Worm (Caenorhabditis elegans) whole organism, L2 larva: ENCODE results near the gene arf-1.
A peak's percentile ranks its signal among the peaks of the same experiment; 100 is the strongest.

Source experiments
- F13H6.1 ChIP-seq: sonication (generic microtip); optimal IDR thresholded peaks from 2 replicates; lab custom pipeline; 2016; ENCODE audit warnings: missing genetic modification characterization, missing compliant biosample characterization
- ZK546.5 ChIP-seq: sonication (generic microtip); optimal IDR thresholded peaks from 2 replicates; lab custom pipeline; 2017; ENCODE audit warnings: missing biosample characterization, missing genetic modification characterization
- alr-1 ChIP-seq: fragments of 150-350 bp; optimal IDR thresholded peaks from 2 replicates; lab custom pipeline; 2014; ENCODE audit warnings: missing biosample characterization, missing genetic modification characterization
- aly-2 ChIP-seq: fragments of 150-350 bp; optimal IDR thresholded peaks from 2 replicates; lab custom pipeline; 2014; ENCODE audit warnings: missing biosample characterization, missing genetic modification characterization
- ama-1 ChIP-seq: fragments of 150-350 bp; optimal IDR thresholded peaks from 2 replicates; lab custom pipeline; 2018; ENCODE audit warnings: inconsistent platforms
- blmp-1 ChIP-seq: sonication (generic microtip); optimal IDR thresholded peaks from 2 replicates; lab custom pipeline; 2017; ENCODE audit warnings: missing genetic modification characterization, mild to moderate bottlenecking, missing compliant biosample characterization, antibody characterized with exemption, moderate library complexity; ENCODE audit not compliant: insufficient read depth
- ceh-82 ChIP-seq: fragments of 150-350 bp; optimal IDR thresholded peaks from 2 replicates; lab custom pipeline; 2014; ENCODE audit warnings: missing biosample characterization, missing genetic modification characterization
- crh-2 ChIP-seq: sonication (generic microtip); optimal IDR thresholded peaks from 2 replicates; lab custom pipeline; 2017; ENCODE audit warnings: missing biosample characterization, missing genetic modification characterization
- dmd-4 ChIP-seq: sonication (generic microtip); optimal IDR thresholded peaks from 2 replicates; lab custom pipeline; 2017; ENCODE audit warnings: missing biosample characterization, missing genetic modification characterization
- egl-27 ChIP-seq: sonication (generic microtip); optimal IDR thresholded peaks from 3 replicates; lab custom pipeline; 2017; ENCODE audit warnings: missing biosample characterization, missing genetic modification reagents, missing genetic modification characterization
- elt-1 ChIP-seq: fragments of 150-350 bp; optimal IDR thresholded peaks from 2 replicates; lab custom pipeline; 2014; ENCODE audit warnings: missing biosample characterization, missing genetic modification characterization
- elt-3 ChIP-seq: sonication (generic microtip); optimal IDR thresholded peaks from 2 replicates; lab custom pipeline; 2017; ENCODE audit warnings: missing biosample characterization, missing genetic modification characterization
- fos-1 ChIP-seq: fragments of 150-350 bp; optimal IDR thresholded peaks from 2 replicates; lab custom pipeline; 2014; ENCODE audit warnings: missing biosample characterization, missing genetic modification characterization
- gmeb-1 ChIP-seq: fragments of 150-350 bp; optimal IDR thresholded peaks from 2 replicates; lab custom pipeline; 2014; ENCODE audit warnings: missing biosample characterization, missing genetic modification characterization
- lin-11 ChIP-seq: fragments of 150-350 bp; sonication (generic microtip); optimal IDR thresholded peaks from 2 replicates; lab custom pipeline; 2014; ENCODE audit warnings: missing biosample characterization, missing genetic modification characterization, inconsistent platforms, mixed read lengths
- lin-13 ChIP-seq: fragments of 150-350 bp; optimal IDR thresholded peaks from 2 replicates; lab custom pipeline; 2014; ENCODE audit warnings: missing biosample characterization, missing genetic modification reagents, missing genetic modification characterization
- lin-39 ChIP-seq: fragments of 150-350 bp; optimal IDR thresholded peaks from 2 replicates; lab custom pipeline; 2014; ENCODE audit warnings: missing biosample characterization, missing genetic modification reagents, missing genetic modification characterization
- mab-5 ChIP-seq: fragments of 150-350 bp; optimal IDR thresholded peaks from 2 replicates; lab custom pipeline; 2014; ENCODE audit warnings: missing biosample characterization, missing genetic modification characterization
- mbf-1 ChIP-seq: sonication (generic microtip); optimal IDR thresholded peaks from 2 replicates; lab custom pipeline; 2017; ENCODE audit warnings: missing biosample characterization, missing genetic modification characterization
- mdl-1 ChIP-seq, 2 experiments: fragments of 150-350 bp in 1 of 2; sonication (generic microtip) in 1 of 2; optimal IDR thresholded peaks; 2 replicates each; lab custom pipeline; 2017; ENCODE audit warnings: missing biosample characterization in 2 of 2, missing genetic modification characterization in 2 of 2
- nhr-10 ChIP-seq: sonication (generic microtip); optimal IDR thresholded peaks from 2 replicates; lab custom pipeline; 2017; ENCODE audit warnings: missing biosample characterization, missing genetic modification characterization
- nhr-11 ChIP-seq: fragments of 150-350 bp; optimal IDR thresholded peaks from 2 replicates; lab custom pipeline; 2014; ENCODE audit warnings: missing biosample characterization, missing genetic modification characterization
- nhr-12 ChIP-seq: fragments of 150-350 bp; optimal IDR thresholded peaks from 2 replicates; lab custom pipeline; 2014; ENCODE audit warnings: missing biosample characterization, missing genetic modification characterization
- nhr-129 ChIP-seq: fragments of 150-350 bp; optimal IDR thresholded peaks from 2 replicates; lab custom pipeline; 2014; ENCODE audit warnings: missing biosample characterization, missing genetic modification characterization
- nhr-23 ChIP-seq: fragments of 150-350 bp; optimal IDR thresholded peaks from 2 replicates; lab custom pipeline; 2014; ENCODE audit warnings: missing biosample characterization, missing genetic modification reagents, missing genetic modification characterization
- nhr-237 ChIP-seq: fragments of 150-350 bp; optimal IDR thresholded peaks from 2 replicates; lab custom pipeline; 2014; ENCODE audit warnings: missing biosample characterization, missing genetic modification characterization
- nhr-25 ChIP-seq: fragments of 150-350 bp; sonication (generic microtip); optimal IDR thresholded peaks from 3 replicates; lab custom pipeline; 2014; ENCODE audit warnings: missing biosample characterization, missing genetic modification characterization
- nhr-6 ChIP-seq: fragments of 150-350 bp; optimal IDR thresholded peaks from 2 replicates; lab custom pipeline; 2014; ENCODE audit warnings: missing biosample characterization, missing genetic modification characterization
- nhr-77 ChIP-seq: fragments of 150-350 bp; optimal IDR thresholded peaks from 2 replicates; lab custom pipeline; 2014; ENCODE audit warnings: missing biosample characterization, missing genetic modification characterization
- skn-1 ChIP-seq: sonication (generic microtip); optimal IDR thresholded peaks from 2 replicates; lab custom pipeline; 2017; ENCODE audit warnings: missing biosample characterization, missing genetic modification characterization
- sma-3 ChIP-seq: sonication (generic microtip); optimal IDR thresholded peaks from 2 replicates; lab custom pipeline; 2016; ENCODE audit warnings: missing genetic modification reagents, missing genetic modification characterization, missing compliant biosample characterization
- sma-9 ChIP-seq, 2 experiments: fragments of 150-350 bp in 1 of 2; sonication (generic microtip) in 1 of 2; optimal IDR thresholded peaks; 2 replicates each; lab custom pipeline; 2014 to 2016; ENCODE audit warnings: missing genetic modification characterization in 2 of 2, mild to moderate bottlenecking in 1 of 2, missing biosample characterization in 1 of 2, missing compliant biosample characterization in 1 of 2, missing genetic modification reagents in 1 of 2, moderate library complexity in 1 of 2
- snpc-4 ChIP-seq: fragments of 150-350 bp; optimal IDR thresholded peaks from 2 replicates; lab custom pipeline; 2014; ENCODE audit warnings: missing biosample characterization, missing genetic modification characterization
- unc-39 ChIP-seq: fragments of 150-350 bp; optimal IDR thresholded peaks from 2 replicates; lab custom pipeline; 2014; ENCODE audit warnings: missing biosample characterization, missing genetic modification characterization
- unc-55 ChIP-seq: fragments of 150-350 bp; sonication (generic microtip); optimal IDR thresholded peaks from 3 replicates; lab custom pipeline; 2014; ENCODE audit warnings: missing biosample characterization, missing genetic modification reagents, missing genetic modification characterization
- unc-62 ChIP-seq: fragments of 150-350 bp; optimal IDR thresholded peaks from 2 replicates; lab custom pipeline; 2014; ENCODE audit warnings: missing biosample characterization, missing genetic modification reagents, missing genetic modification characterization
- zag-1 ChIP-seq: fragments of 150-350 bp; optimal IDR thresholded peaks from 2 replicates; lab custom pipeline; 2014; ENCODE audit warnings: missing biosample characterization, missing genetic modification characterization
- ztf-1 ChIP-seq: fragments of 200-800 bp; sonication (Bioruptor generic); conservative IDR thresholded peaks from 2 replicates; pipeline ENCODE4 v1.3.6; 2022; ENCODE audit warnings: missing genetic modification characterization, missing compliant biosample characterization
- ztf-11 ChIP-seq: sonication (generic microtip); optimal IDR thresholded peaks from 2 replicates; lab custom pipeline; 2017; ENCODE audit warnings: missing biosample characterization, missing genetic modification characterization
- ztf-4 ChIP-seq: fragments of 150-350 bp; optimal IDR thresholded peaks from 2 replicates; lab custom pipeline; 2014; ENCODE audit warnings: missing biosample characterization, missing genetic modification characterization

The arf-1 gene

DNA sequence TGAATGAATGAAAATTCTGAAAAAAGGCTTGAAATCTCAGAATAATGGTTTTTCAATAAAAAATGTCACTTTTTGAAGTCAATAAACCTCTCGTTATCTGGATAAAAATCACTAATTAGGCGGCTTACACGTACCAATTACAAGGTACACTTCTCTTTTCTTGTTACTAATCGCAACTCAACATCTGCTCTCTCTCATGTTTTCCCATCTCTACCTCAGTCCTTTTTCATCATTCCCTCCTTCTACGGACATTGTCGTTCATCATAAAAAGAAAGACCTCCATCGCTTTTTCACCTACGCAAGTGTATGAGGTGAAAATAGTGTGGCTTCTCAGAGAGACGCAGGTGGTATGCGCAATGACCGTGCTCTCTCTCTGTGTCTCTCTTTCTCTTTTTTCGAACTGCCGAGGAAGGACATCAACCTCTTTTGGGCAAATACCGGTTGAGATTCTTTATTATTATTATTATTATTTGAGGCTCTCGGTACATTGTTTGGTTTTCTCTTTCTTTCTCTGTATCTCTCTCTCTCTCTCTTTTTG lies 46.7 kb upstream of the arf-1 start (continued):
- TF ChIP-seq elt-3 (no peak), gmeb-1 (tag; lab: Kevin White, UChicago) (no peak), blmp-1 (no peak), ztf-1 (GFP tag; lab: Robert Waterston, UW) (no peak), ztf-11 (tag; lab: Kevin White, UChicago) (no peak), snpc-4 (tag; lab: Kevin White, UChicago) (no peak), zag-1 (tag; lab: Kevin White, UChicago) (no peak)

DNA sequence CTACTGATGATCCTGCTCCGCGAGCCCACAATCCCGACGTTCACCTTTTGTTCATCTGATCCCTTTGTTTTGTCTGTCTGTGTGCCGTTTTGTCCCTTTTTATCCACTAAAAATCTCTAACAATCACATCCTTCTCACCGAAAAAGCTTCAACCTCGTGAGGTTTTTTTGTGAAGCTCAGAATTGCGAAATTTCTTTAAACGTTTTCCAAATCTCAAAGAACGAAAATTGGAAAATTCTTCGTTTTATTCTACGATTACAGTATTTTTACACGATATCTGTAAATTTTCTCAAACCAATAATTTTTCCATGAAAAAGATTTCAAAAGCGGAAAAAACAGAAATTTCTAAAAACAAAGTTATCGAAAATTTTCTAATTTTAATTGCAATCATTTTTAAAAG lies 40.5 kb upstream of the arf-1 start:
- TF ChIP-seq unc-62 (GFP tag; lab: Kevin White, UChicago) (no peak), snpc-4 (tag; lab: Kevin White, UChicago) (no peak), egl-27 (no peak), elt-1 (tag; lab: Kevin White, UChicago) (no peak), nhr-129 (tag; lab: Kevin White, UChicago) (no peak), alr-1 (tag; lab: Kevin White, UChicago) (no peak), ztf-1 (GFP tag; lab: Robert Waterston, UW) (no peak), nhr-6 (tag; lab: Kevin White, UChicago) (no peak), nhr-11 (no peak), unc-39 (tag; lab: Kevin White, UChicago) (no peak), ztf-4 (tag; lab: Kevin White, UChicago) (no peak), aly-2 (tag; lab: Kevin White, UChicago) (no peak), mdl-1 (tag; optimal IDR thresholded peaks at IDR 0.05; lab: Kevin White, UChicago) (no peak)

DNA sequence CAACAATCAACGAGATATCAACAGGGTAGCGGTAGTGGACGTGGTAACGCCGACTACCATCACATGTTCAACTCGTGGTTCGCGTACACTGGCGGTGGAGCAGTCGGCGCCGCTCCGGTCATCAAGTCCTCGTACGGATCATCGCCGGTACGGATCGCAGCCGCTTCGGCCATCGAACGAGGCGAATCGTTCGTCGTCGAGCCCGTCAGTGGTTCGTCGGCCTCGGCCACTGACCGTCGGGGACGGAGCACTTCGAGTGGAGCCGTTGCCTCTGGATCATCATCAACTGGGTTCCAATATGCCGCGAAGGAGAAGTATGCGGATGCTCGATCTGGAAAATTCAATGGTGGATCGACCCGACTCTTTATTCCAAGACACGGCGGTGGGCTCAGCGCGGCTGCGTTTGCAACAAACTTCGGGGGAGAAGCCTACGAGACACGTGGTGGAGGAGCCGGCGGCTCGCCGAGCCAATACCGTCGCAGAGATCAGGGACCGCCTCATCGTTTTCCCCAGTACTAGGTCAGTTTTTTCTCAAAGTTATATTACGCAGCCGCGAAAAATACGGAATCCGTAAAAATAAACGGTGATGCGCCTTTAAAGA lies 39.2 kb upstream of the arf-1 start:
- TF ChIP-seq nhr-10 (tag; lab: Kevin White, UChicago) (no peak), lin-39 (tag; lab: Kevin White, UChicago) (no peak), skn-1 (tag; lab: Kevin White, UChicago) (no peak), crh-2 (no peak), nhr-25 (tag; lab: Kevin White, UChicago) (no peak)

DNA sequence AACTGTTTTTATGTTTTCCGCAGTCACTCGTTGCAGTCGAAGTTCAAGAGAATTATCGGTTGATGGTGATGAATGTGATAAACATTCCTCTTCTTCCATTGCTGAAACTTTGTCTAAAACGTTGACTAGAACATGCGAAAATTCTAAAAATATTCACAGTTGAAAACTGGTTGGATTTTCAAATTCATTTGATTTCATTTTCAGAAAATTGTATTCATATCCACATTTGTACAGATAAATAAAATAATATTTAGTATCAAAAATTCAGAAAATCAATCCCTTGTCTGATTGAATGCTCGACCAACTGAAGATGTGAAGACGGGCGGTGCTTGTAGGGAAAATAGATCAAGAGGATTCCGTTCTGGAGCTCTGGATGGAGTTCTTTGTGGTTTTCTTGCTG lies 36.9 kb upstream of the arf-1 start, which contains the start of gene F54E7.9:
Gene F54E7.9, minus strand, starts transcription at position 101 of the 400 bp plus-strand sequence.
- TF ChIP-seq ztf-11 (tag; lab: Kevin White, UChicago) (no peak), alr-1 (tag; lab: Kevin White, UChicago) (no peak), snpc-4 (tag; lab: Kevin White, UChicago) (no peak), ama-1 (no peak), lin-39 (tag; lab: Kevin White, UChicago) (no peak), F13H6.1 (tag; lab: Kevin White, UChicago) (no peak), mbf-1 (tag; lab: Kevin White, UChicago) (no peak), elt-1 (tag; lab: Kevin White, UChicago) (no peak), zag-1 (tag; lab: Kevin White, UChicago) (no peak), dmd-4 (no peak), ZK546.5 (no peak), unc-55 (no peak), nhr-129 (tag; lab: Kevin White, UChicago) (no peak), nhr-11 (no peak), mdl-1 (tag; optimal IDR thresholded peaks at IDR 0.05; lab: Kevin White, UChicago) (no peak)
- TF ChIP-seq, all 48 proteins: peak for 0

DNA sequence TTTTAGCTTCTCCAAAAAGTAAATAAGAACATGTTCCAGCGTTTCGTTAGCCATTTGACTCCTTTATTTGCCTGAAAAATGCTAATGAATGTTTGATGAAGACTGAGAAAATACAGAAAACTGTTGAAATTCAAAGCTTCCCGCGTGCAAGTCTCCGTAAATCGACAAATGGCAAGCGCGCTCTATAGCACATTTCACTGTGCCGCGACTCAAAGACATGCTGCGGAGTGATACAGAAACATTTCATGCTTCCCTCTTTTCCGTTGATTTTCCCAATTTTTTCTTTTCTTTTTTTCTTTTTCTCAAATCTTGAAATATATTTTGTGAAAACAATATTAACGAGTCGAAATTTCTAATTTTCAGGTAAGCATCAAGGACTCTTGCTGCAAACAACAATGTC lies 35.8 kb upstream of the arf-1 start, which contains the start of the genes ska-3 and rps-12:
Gene ska-3, minus strand, starts transcription at position 71 of the 400 bp plus-strand sequence.
Gene rps-12, plus strand, starts transcription at position 364 of the 400 bp plus-strand sequence.
- peak; percentile 99 for TF ChIP-seq sma-3 (GFP tag; lab: Kevin White, UChicago)
- TF ChIP-seq nhr-11 = peak; percentile 73
- no peak for TF ChIP-seq alr-1 (tag; lab: Kevin White, UChicago)
- peak; percentile 84 for TF ChIP-seq nhr-237
- TF ChIP-seq elt-1 (tag; lab: Kevin White, UChicago) = no peak
- TF ChIP-seq blmp-1 = peak; percentile 94
- peak; percentile 98 for TF ChIP-seq lin-13 (GFP tag; lab: Kevin White, UChicago)
- TF ChIP-seq mdl-1 (tag; optimal IDR thresholded peaks at IDR 0.05; lab: Kevin White, UChicago) = peak; percentile 80 to 94
- peak; percentile 97 for TF ChIP-seq zag-1 (tag; lab: Kevin White, UChicago)
- peak; percentile 97 for TF ChIP-seq mab-5
- TF ChIP-seq nhr-77 (tag; lab: Kevin White, UChicago) = peak; percentile 94
- peak; percentile 99 for TF ChIP-seq gmeb-1 (tag; lab: Kevin White, UChicago)
- TF ChIP-seq skn-1 (tag; lab: Kevin White, UChicago) = peak; percentile 85
- peak; percentile 99 for TF ChIP-seq nhr-25 (tag; lab: Kevin White, UChicago)
- TF ChIP-seq nhr-23 (tag; lab: Kevin White, UChicago) = no peak
- TF ChIP-seq nhr-10 (tag; lab: Kevin White, UChicago) = peak; percentile 90
- peak; percentile 98 for TF ChIP-seq lin-11 (tag; lab: Kevin White, UChicago)
- peak; percentile 99 for TF ChIP-seq crh-2
- TF ChIP-seq unc-39 (tag; lab: Kevin White, UChicago) = peak; percentile 62
- TF ChIP-seq nhr-12 = peak; percentile 69
- no peak for TF ChIP-seq aly-2 (tag; lab: Kevin White, UChicago)
- TF ChIP-seq elt-3 = no peak
- peak; percentile 99 for TF ChIP-seq egl-27
- peak; percentile 88 for TF ChIP-seq ama-1
- peak; percentile 98 for TF ChIP-seq F13H6.1 (tag; lab: Kevin White, UChicago)
- peak; percentile 99 for TF ChIP-seq sma-9 (GFP tag; optimal IDR thresholded peaks at IDR 0.05; lab: Kevin White, UChicago)
- TF ChIP-seq sma-9 (tag; optimal IDR thresholded peaks at IDR 0.05; lab: Kevin White, UChicago) = no peak
- TF ChIP-seq nhr-6 (tag; lab: Kevin White, UChicago) = peak; percentile 98
- TF ChIP-seq unc-62 (GFP tag; lab: Kevin White, UChicago) = peak; percentile 84
- peak; percentile 99 for TF ChIP-seq fos-1 (tag; lab: Kevin White, UChicago)
- TF ChIP-seq ceh-82 (tag; lab: Kevin White, UChicago) = peak; percentile 96
